Fruit fly (Drosophila melanogaster) whole organism, embryonic: ENCODE data around the gene Muc11A.

Experiments used
- CG10462 ChIP-seq: fragments of 200-800 bp; sonication (Bioruptor generic); optimal IDR thresholded peaks from 2 replicates; lab custom pipeline; 2016; ENCODE audit warnings: missing biosample characterization, missing genetic modification characterization
- CG10543 ChIP-seq: fragments of 200-800 bp; sonication (Bioruptor generic); optimal IDR thresholded peaks from 3 replicates; lab custom pipeline; 2017; ENCODE audit warnings: missing biosample characterization, mild to moderate bottlenecking, missing genetic modification characterization, moderate library complexity
- CG10565 ChIP-seq: fragments of 200-800 bp; sonication (Bioruptor generic); optimal IDR thresholded peaks from 3 replicates; lab custom pipeline; 2016; ENCODE audit warnings: missing biosample characterization, mild to moderate bottlenecking, missing genetic modification characterization
- CG11695 ChIP-seq: fragments of 200-800 bp; sonication (Bioruptor generic); IDR thresholded peaks from 3 replicates; pipeline ENCODE4 v1.3.6; 2022; ENCODE audit warnings: missing biosample characterization, missing genetic modification characterization
- CG12071 ChIP-seq: fragments of 200-800 bp; sonication (Bioruptor generic); optimal IDR thresholded peaks from 3 replicates; lab custom pipeline; 2018; ENCODE audit warnings: missing biosample characterization, mild to moderate bottlenecking, missing genetic modification characterization
- CG12236 ChIP-seq: fragments of 200-800 bp; sonication (Bioruptor generic); optimal IDR thresholded peaks from 2 replicates; lab custom pipeline; 2016; ENCODE audit warnings: missing biosample characterization, missing genetic modification characterization
- CG12299 ChIP-seq: fragments of 200-800 bp; sonication (Bioruptor generic); optimal IDR thresholded peaks from 2 replicates; lab custom pipeline; 2018; ENCODE audit warnings: missing biosample characterization, mild to moderate bottlenecking, missing genetic modification characterization
- CG13287 ChIP-seq: fragments of 200-800 bp; sonication (Bioruptor generic); IDR thresholded peaks from 2 replicates; pipeline ENCODE4 v1.3.6; 2022; ENCODE audit warnings: missing biosample characterization, missing genetic modification characterization; ENCODE audit not compliant: partially characterized antibody
- CG14050 ChIP-seq: fragments of 200-800 bp; sonication (Bioruptor generic); IDR thresholded peaks from 3 replicates; pipeline ENCODE4 v1.3.6; 2022; ENCODE audit warnings: missing biosample characterization, missing genetic modification characterization
- CG14965 ChIP-seq: fragments of 200-800 bp; sonication (Bioruptor generic); optimal IDR thresholded peaks from 2 replicates; lab custom pipeline; 2016; ENCODE audit warnings: missing biosample characterization, missing genetic modification characterization, borderline replicate concordance
- CG15269 ChIP-seq: fragments of 200-800 bp; sonication (Bioruptor generic); optimal IDR thresholded peaks from 2 replicates; lab custom pipeline; 2018; ENCODE audit warnings: missing biosample characterization, mild to moderate bottlenecking, missing genetic modification characterization, moderate library complexity
- CG16813 ChIP-seq: fragments of 200-800 bp; sonication (Bioruptor generic); IDR thresholded peaks from 3 replicates; pipeline ENCODE4 v1.3.6; 2022; ENCODE audit warnings: missing biosample characterization, missing genetic modification characterization; ENCODE audit not compliant: partially characterized antibody
- CG17385 ChIP-seq: fragments of 200-800 bp; sonication (Bioruptor generic); optimal IDR thresholded peaks from 3 replicates; lab custom pipeline; 2018; ENCODE audit warnings: missing biosample characterization, mild to moderate bottlenecking, missing genetic modification characterization
- CG18262 ChIP-seq: fragments of 200-800 bp; optimal IDR thresholded peaks from 3 replicates; lab custom pipeline; 2019; ENCODE audit warnings: missing biosample characterization, mild to moderate bottlenecking, missing genetic modification characterization, moderate library complexity
- CG18764 ChIP-seq: fragments of 200-800 bp; sonication (Bioruptor generic); optimal IDR thresholded peaks from 3 replicates; lab custom pipeline; 2016; ENCODE audit warnings: missing biosample characterization, missing genetic modification characterization
- CG30403 ChIP-seq: fragments of 200-800 bp; sonication (Bioruptor generic); optimal IDR thresholded peaks from 3 replicates; lab custom pipeline; 2016; ENCODE audit warnings: missing biosample characterization, missing genetic modification characterization
- CG4282 ChIP-seq: fragments of 200-800 bp; sonication (Bioruptor generic); optimal IDR thresholded peaks from 2 replicates; lab custom pipeline; 2016; ENCODE audit warnings: missing biosample characterization, missing genetic modification characterization
- CG5180 ChIP-seq: fragments of 200-800 bp; sonication (Bioruptor generic); optimal IDR thresholded peaks from 3 replicates; lab custom pipeline; 2017; ENCODE audit warnings: missing biosample characterization, missing genetic modification characterization, mild to moderate bottlenecking, moderate library complexity, missing genetic modification reagents
- CG7271 ChIP-seq: fragments of 200-800 bp; sonication (Bioruptor generic); optimal IDR thresholded peaks from 2 replicates; lab custom pipeline; 2018; ENCODE audit warnings: missing biosample characterization, mild to moderate bottlenecking, missing genetic modification characterization, moderate library complexity
- CG7839 ChIP-seq: fragments of 200-800 bp; sonication (Bioruptor generic); optimal IDR thresholded peaks from 3 replicates; lab custom pipeline; 2018; ENCODE audit warnings: missing biosample characterization, mild to moderate bottlenecking, missing genetic modification characterization, moderate library complexity
- CG7928 ChIP-seq: fragments of 200-800 bp; sonication (Bioruptor generic); optimal IDR thresholded peaks from 2 replicates; lab custom pipeline; 2017; ENCODE audit warnings: missing biosample characterization, mild to moderate bottlenecking, missing genetic modification characterization
- CG8388 ChIP-seq: fragments of 200-800 bp; sonication (Bioruptor generic); optimal IDR thresholded peaks from 2 replicates; lab custom pipeline; 2019; ENCODE audit warnings: missing biosample characterization, mild to moderate bottlenecking, missing genetic modification characterization, moderate library complexity
- CG8924 ChIP-seq: fragments of 200-800 bp; optimal IDR thresholded peaks from 3 replicates; lab custom pipeline; 2019; ENCODE audit warnings: missing biosample characterization, mild to moderate bottlenecking, missing genetic modification characterization, moderate library complexity
- CG8944 ChIP-seq: fragments of 200-800 bp; sonication (Bioruptor generic); optimal IDR thresholded peaks from 3 replicates; lab custom pipeline; 2016; ENCODE audit warnings: missing biosample characterization, missing genetic modification characterization
- CoRest ChIP-seq: fragments of 200-800 bp; sonication (Bioruptor generic); optimal IDR thresholded peaks from 3 replicates; lab custom pipeline; 2018; ENCODE audit warnings: missing biosample characterization, mild to moderate bottlenecking, missing genetic modification characterization, moderate library complexity
- Dp ChIP-seq: fragments of 200-800 bp; sonication (Bioruptor generic); optimal IDR thresholded peaks from 2 replicates; lab custom pipeline; 2018; ENCODE audit warnings: missing biosample characterization, mild to moderate bottlenecking, missing genetic modification characterization, moderate library complexity
- H2.0 ChIP-seq: fragments of 200-800 bp; sonication (Bioruptor generic); IDR thresholded peaks from 2 replicates; pipeline ENCODE4 v1.3.6; 2022; ENCODE audit warnings: missing biosample characterization, missing genetic modification characterization
- HLH3B ChIP-seq: fragments of 200-800 bp; sonication (Bioruptor generic); IDR thresholded peaks from 2 replicates; pipeline ENCODE4 v1.3.6; 2022; ENCODE audit warnings: missing biosample characterization, missing genetic modification characterization
- HLH4C ChIP-seq: fragments of 200-800 bp; sonication (Bioruptor generic); IDR thresholded peaks from 3 replicates; pipeline ENCODE4 v1.3.6; 2022; ENCODE audit warnings: missing biosample characterization, missing genetic modification characterization; ENCODE audit not compliant: partially characterized antibody
- Hr51 ChIP-seq, 2 experiments: fragments of 200-800 bp; sonication (Bioruptor generic); optimal IDR thresholded peaks; 2 replicates in 1 of 2; 3 replicates in 1 of 2; lab custom pipeline; 2016 to 2018; ENCODE audit warnings: missing biosample characterization in 2 of 2, missing genetic modification characterization in 2 of 2, mild to moderate bottlenecking in 1 of 2, moderate library complexity in 1 of 2
- Meics ChIP-seq: fragments of 200-800 bp; sonication (Bioruptor generic); optimal IDR thresholded peaks from 2 replicates; lab custom pipeline; 2017; ENCODE audit warnings: missing biosample characterization, mild to moderate bottlenecking, missing genetic modification characterization
- Ravus ChIP-seq: fragments of 200-800 bp; sonication (Bioruptor generic); IDR thresholded peaks from 2 replicates; pipeline ENCODE4 v1.3.6; 2022; ENCODE audit warnings: missing biosample characterization, missing genetic modification characterization
- Xbp1 ChIP-seq: fragments of 200-800 bp; sonication (Bioruptor generic); optimal IDR thresholded peaks from 3 replicates; lab custom pipeline; 2016; ENCODE audit warnings: missing biosample characterization, mild to moderate bottlenecking, missing genetic modification characterization
- al ChIP-seq: fragments of 200-800 bp; sonication (Bioruptor generic); IDR thresholded peaks from 2 replicates; pipeline ENCODE4 v1.3.6; 2022; ENCODE audit warnings: missing biosample characterization, missing genetic modification characterization
- croc ChIP-seq: fragments of 200-800 bp; sonication (Bioruptor generic); conservative IDR thresholded peaks from 3 replicates; pipeline ENCODE4 v1.3.6; 2022; ENCODE audit warnings: missing biosample characterization, missing genetic modification characterization
- gcm ChIP-seq: fragments of 200-800 bp; sonication (Bioruptor generic); optimal IDR thresholded peaks from 2 replicates; lab custom pipeline; 2019; ENCODE audit warnings: missing biosample characterization, mild to moderate bottlenecking, missing genetic modification characterization, moderate library complexity
- hb ChIP-seq: fragments of 200-800 bp; sonication (Bioruptor generic); IDR thresholded peaks from 3 replicates; pipeline ENCODE4 v1.3.6; 2022; ENCODE audit warnings: missing biosample characterization, missing genetic modification characterization; ENCODE audit not compliant: partially characterized antibody
- jing ChIP-seq: fragments of 200-800 bp; sonication (Bioruptor generic); optimal IDR thresholded peaks from 2 replicates; lab custom pipeline; 2018; ENCODE audit warnings: missing biosample characterization, mild to moderate bottlenecking, missing genetic modification characterization
- maf-S ChIP-seq: fragments of 200-800 bp; sonication (Bioruptor generic); optimal IDR thresholded peaks from 2 replicates; lab custom pipeline; 2016; ENCODE audit warnings: missing biosample characterization, missing genetic modification characterization
- sd ChIP-seq: fragments of 200-800 bp; sonication (Bioruptor generic); optimal IDR thresholded peaks from 3 replicates; lab custom pipeline; 2018; ENCODE audit warnings: missing biosample characterization, mild to moderate bottlenecking, missing genetic modification characterization, moderate library complexity
- shn ChIP-seq: fragments of 200-800 bp; sonication (Bioruptor generic); optimal IDR thresholded peaks from 3 replicates; lab custom pipeline; 2016; ENCODE audit warnings: missing biosample characterization, missing genetic modification characterization
- stc ChIP-seq: fragments of 200-800 bp; sonication (Bioruptor generic); IDR thresholded peaks from 2 replicates; pipeline ENCODE4 v1.3.6; 2022; ENCODE audit warnings: missing biosample characterization, missing genetic modification characterization
- stwl ChIP-seq: fragments of 200-800 bp; sonication (Bioruptor generic); optimal IDR thresholded peaks from 3 replicates; lab custom pipeline; 2018; ENCODE audit warnings: missing biosample characterization, mild to moderate bottlenecking, missing genetic modification characterization, moderate library complexity
- tap ChIP-seq: fragments of 200-800 bp; optimal IDR thresholded peaks from 3 replicates; lab custom pipeline; 2019; ENCODE audit warnings: missing biosample characterization, mild to moderate bottlenecking, missing genetic modification characterization, moderate library complexity
- usp ChIP-seq: fragments of >200 bp; optimal IDR thresholded peaks from 2 replicates; lab custom pipeline; 2017; ENCODE audit warnings: missing biosample characterization, missing genetic modification characterization
- wek ChIP-seq: fragments of 200-800 bp; sonication (Bioruptor generic); optimal IDR thresholded peaks from 3 replicates; lab custom pipeline; 2018; ENCODE audit warnings: missing biosample characterization, mild to moderate bottlenecking, missing genetic modification characterization, moderate library complexity
- zf30C ChIP-seq: fragments of 200-800 bp; sonication (Bioruptor generic); optimal IDR thresholded peaks from 3 replicates; lab custom pipeline; 2018; ENCODE audit warnings: missing biosample characterization, mild to moderate bottlenecking, missing genetic modification characterization

Gene Muc11A

dm6 chrX:12070137-12070536, 10.5 kb downstream of the Muc11A start, which contains the start of gene CG34323:
TSS of gene CG34323 (plus strand) at chrX:12070437.
- TF ChIP-seq H2.0 (no peak), CG10565 (no peak), usp (GFP tag; lab: Kevin White, UChicago) (no peak), croc (GFP tag; lab: Robert Waterston, UW) (no peak), CG8944 (GFP tag; lab: Kevin White, UChicago) (no peak), stwl (tag; lab: Kevin White, UChicago) (peak; percentile 55), CG12299 (tag; lab: Kevin White, UChicago) (no peak)

dm6 chrX:12072718-12073117, 13.1 kb downstream of the Muc11A start, which contains the start of gene moon:
TSS of gene moon (minus strand) at chrX:12072818.
- TF ChIP-seq maf-S (GFP tag; lab: Kevin White, UChicago) (no peak), CG16813 (GFP tag; lab: Robert Waterston, UW) (no peak), CG4282 (GFP tag; lab: Kevin White, UChicago) (no peak), CG10565 (no peak), CG11695 (GFP tag; lab: Robert Waterston, UW) (no peak), CG10543 (no peak), CG18764 (GFP tag; lab: Kevin White, UChicago) (no peak), CG7271 (tag; lab: Kevin White, UChicago) (no peak), HLH4C (GFP tag; lab: Robert Waterston, UW) (no peak), CG13287 (no peak), wek (no peak), zf30C (GFP tag; lab: Kevin White, UChicago) (no peak)

DNA sequence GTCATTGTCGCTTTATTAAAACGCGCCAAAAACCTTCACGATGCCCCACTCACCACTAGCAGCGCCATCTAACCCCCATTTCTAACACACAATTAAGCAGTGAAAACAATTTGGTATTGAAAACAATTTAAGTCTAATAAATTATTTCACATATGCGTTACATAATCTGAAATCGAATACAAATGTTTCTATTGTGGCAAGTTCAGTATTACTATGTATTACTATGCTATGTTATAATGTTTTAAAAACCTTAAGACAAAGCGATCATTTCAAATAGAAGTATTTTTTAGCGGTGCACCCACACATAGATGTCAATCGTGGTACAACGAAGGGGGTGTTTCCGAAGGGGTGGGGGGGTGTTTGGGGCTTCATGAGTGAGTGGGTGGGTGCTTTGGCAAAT, 14.0 kb downstream of the Muc11A start:
- TF ChIP-seq H2.0 (no peak), CG12071 (peak; percentile 28), HLH3B (no peak), zf30C (GFP tag; lab: Kevin White, UChicago) (no peak), CG17385 (GFP tag; lab: Kevin White, UChicago) (peak; percentile 24), al (GFP tag; lab: Robert Waterston, UW) (no peak), tap (tag; lab: Kevin White, UChicago) (peak; percentile 13), CG7928 (GFP tag; lab: Kevin White, UChicago) (no peak), CG15269 (tag; lab: Kevin White, UChicago) (peak; percentile 57), stc (GFP tag; lab: Robert Waterston, UW) (no peak), CG8388 (GFP tag; lab: Kevin White, UChicago) (peak; percentile 1), CG12236 (no peak), CG10462 (GFP tag; lab: Kevin White, UChicago) (no peak), gcm (GFP tag; lab: Kevin White, UChicago) (no peak), Dp (GFP tag; lab: Kevin White, UChicago) (no peak), Xbp1 (GFP tag; lab: Kevin White, UChicago) (peak; percentile 3), Ravus (GFP tag; lab: Robert Waterston, UW) (no peak), Hr51 (GFP tag; optimal IDR thresholded peaks at IDR 0.05; lab: Kevin White, UChicago) (peak in 1 of 2 experiments; percentile 44), CG8924 (tag; lab: Kevin White, UChicago) (peak; percentile 51), Meics (GFP tag; lab: Kevin White, UChicago) (peak; percentile 29), CG7839 (tag; lab: Kevin White, UChicago) (peak; percentile 54), CG18262 (tag; lab: Kevin White, UChicago) (peak; percentile 17), jing (no peak), hb (no peak), CoRest (peak; percentile 29), CG14965 (GFP tag; lab: Kevin White, UChicago) (no peak), CG5180 (no peak), CG14050 (GFP tag; lab: Robert Waterston, UW) (no peak), CG30403 (GFP tag; lab: Kevin White, UChicago) (peak; percentile 25), shn (no peak), sd (tag; lab: Kevin White, UChicago) (no peak)
